Fruit fly (Drosophila melanogaster) whole organism, embryonic: ENCODE data around the gene Rpn2.

Experiments
- CG10543 ChIP-seq: fragments of 200-800 bp; sonication (Bioruptor generic); optimal IDR thresholded peaks from 3 replicates; lab custom pipeline; 2017; ENCODE audit warnings: missing biosample characterization, mild to moderate bottlenecking, missing genetic modification characterization, moderate library complexity
- CG11398 ChIP-seq: fragments of 200-800 bp; sonication (Bioruptor generic); optimal IDR thresholded peaks from 2 replicates; lab custom pipeline; 2016; ENCODE audit warnings: missing biosample characterization, missing genetic modification characterization
- CG12104 ChIP-seq: fragments of 200-800 bp; sonication (Bioruptor generic); optimal IDR thresholded peaks from 3 replicates; lab custom pipeline; 2016; ENCODE audit warnings: missing biosample characterization, missing genetic modification characterization
- CG13296 ChIP-seq: fragments of 200-800 bp; sonication (Bioruptor generic); optimal IDR thresholded peaks from 3 replicates; lab custom pipeline; 2018; ENCODE audit warnings: missing biosample characterization, mild to moderate bottlenecking, missing genetic modification characterization
- CG1529 ChIP-seq: fragments of 200-800 bp; sonication (Bioruptor generic); optimal IDR thresholded peaks from 3 replicates; lab custom pipeline; 2018; ENCODE audit warnings: missing biosample characterization, missing genetic modification characterization
- CG17385 ChIP-seq: fragments of 200-800 bp; sonication (Bioruptor generic); optimal IDR thresholded peaks from 3 replicates; lab custom pipeline; 2018; ENCODE audit warnings: missing biosample characterization, mild to moderate bottlenecking, missing genetic modification characterization
- CG17829 ChIP-seq: fragments of 200-800 bp; optimal IDR thresholded peaks from 2 replicates; lab custom pipeline; 2019; ENCODE audit warnings: missing biosample characterization, mild to moderate bottlenecking, missing genetic modification characterization, moderate library complexity
- CG17912 ChIP-seq: fragments of 200-800 bp; sonication (Bioruptor generic); optimal IDR thresholded peaks from 2 replicates; lab custom pipeline; 2018; ENCODE audit warnings: missing biosample characterization, mild to moderate bottlenecking, missing genetic modification characterization
- CG2875 ChIP-seq: fragments of 200-800 bp; sonication (Bioruptor generic); optimal IDR thresholded peaks from 2 replicates; lab custom pipeline; 2017; ENCODE audit warnings: missing biosample characterization, mild to moderate bottlenecking, missing genetic modification characterization, missing genetic modification reagents
- CG31388 ChIP-seq: fragments of 200-800 bp; sonication (Bioruptor generic); optimal IDR thresholded peaks from 2 replicates; lab custom pipeline; 2016; ENCODE audit warnings: missing biosample characterization, missing genetic modification characterization
- CG3407 ChIP-seq: fragments of 200-800 bp; sonication (Bioruptor generic); optimal IDR thresholded peaks from 2 replicates; lab custom pipeline; 2018; ENCODE audit warnings: missing biosample characterization, mild to moderate bottlenecking, missing genetic modification characterization
- CG3847 ChIP-seq: fragments of 200-800 bp; sonication (Bioruptor generic); IDR thresholded peaks from 2 replicates; pipeline ENCODE4 v1.3.6; 2022; ENCODE audit warnings: missing biosample characterization, missing genetic modification characterization
- CG4404 ChIP-seq: fragments of 200-800 bp; sonication (Bioruptor generic); IDR thresholded peaks from 2 replicates; pipeline ENCODE4 v1.3.6; 2022; ENCODE audit warnings: missing biosample characterization, missing genetic modification characterization
- CG6791 ChIP-seq: fragments of 200-800 bp; sonication (Bioruptor generic); IDR thresholded peaks from 3 replicates; pipeline ENCODE4 v1.3.6; 2022; ENCODE audit warnings: missing biosample characterization, missing genetic modification characterization; ENCODE audit not compliant: partially characterized antibody
- CG8765 ChIP-seq: fragments of 200-800 bp; sonication (Bioruptor generic); IDR thresholded peaks from 2 replicates; pipeline ENCODE4 v1.3.6; 2022; ENCODE audit warnings: missing biosample characterization, missing genetic modification characterization
- CHES-1-like ChIP-seq: fragments of 200-800 bp; sonication (Bioruptor generic); optimal IDR thresholded peaks from 2 replicates; lab custom pipeline; 2016; ENCODE audit warnings: missing biosample characterization, missing genetic modification characterization
- D19A ChIP-seq: fragments of 200-800 bp; optimal IDR thresholded peaks from 3 replicates; lab custom pipeline; 2019; ENCODE audit warnings: missing biosample characterization, mild to moderate bottlenecking, missing genetic modification characterization, moderate library complexity
- Dad ChIP-seq: fragments of 200-800 bp; sonication (Bioruptor generic); optimal IDR thresholded peaks from 3 replicates; lab custom pipeline; 2016; ENCODE audit warnings: missing biosample characterization, missing genetic modification characterization
- Dbx ChIP-seq: fragments of 200-800 bp; sonication (Bioruptor generic); IDR thresholded peaks from 3 replicates; pipeline ENCODE4 v1.3.6; 2022; ENCODE audit warnings: missing biosample characterization, missing genetic modification characterization
- HLH3B ChIP-seq: fragments of 200-800 bp; sonication (Bioruptor generic); IDR thresholded peaks from 2 replicates; pipeline ENCODE4 v1.3.6; 2022; ENCODE audit warnings: missing biosample characterization, missing genetic modification characterization
- Hr3 ChIP-seq: fragments of 200-800 bp; sonication (Bioruptor generic); optimal IDR thresholded peaks from 3 replicates; lab custom pipeline; 2016; ENCODE audit warnings: missing biosample characterization, missing genetic modification characterization
- Hr39 ChIP-seq: fragments of >200 bp; optimal IDR thresholded peaks from 2 replicates; lab custom pipeline; 2017
- Hr51 ChIP-seq, 2 experiments: fragments of 200-800 bp; sonication (Bioruptor generic); optimal IDR thresholded peaks; 2 replicates in 1 of 2; 3 replicates in 1 of 2; lab custom pipeline; 2016 to 2018; ENCODE audit warnings: missing biosample characterization in 2 of 2, missing genetic modification characterization in 2 of 2, mild to moderate bottlenecking in 1 of 2, moderate library complexity in 1 of 2
- Hsf ChIP-seq: fragments of 200-800 bp; sonication (Bioruptor generic); optimal IDR thresholded peaks from 3 replicates; lab custom pipeline; 2016; ENCODE audit warnings: missing biosample characterization, missing genetic modification characterization
- Mad ChIP-seq: fragments of 200-800 bp; sonication (Bioruptor generic); optimal IDR thresholded peaks from 2 replicates; lab custom pipeline; 2016; ENCODE audit warnings: missing biosample characterization, missing genetic modification characterization
- Oaz ChIP-seq: fragments of 200-800 bp; sonication (Bioruptor generic); IDR thresholded peaks from 2 replicates; pipeline ENCODE4 v1.3.6; 2022; ENCODE audit warnings: missing biosample characterization, missing genetic modification characterization
- Rx ChIP-seq: fragments of 200-800 bp; sonication (Bioruptor generic); IDR thresholded peaks from 2 replicates; pipeline ENCODE4 v1.3.6; 2022; ENCODE audit warnings: missing biosample characterization, missing genetic modification characterization
- Sry-δ ChIP-seq: fragments of 200-800 bp; sonication (Bioruptor generic); optimal IDR thresholded peaks from 2 replicates; lab custom pipeline; 2016; ENCODE audit warnings: missing biosample characterization, missing genetic modification characterization
- aop ChIP-seq: fragments of 200-800 bp; sonication (Bioruptor generic); IDR thresholded peaks from 2 replicates; pipeline ENCODE4 v1.3.6; 2022; ENCODE audit warnings: missing biosample characterization, missing genetic modification characterization
- bab2 ChIP-seq: fragments of 200-800 bp; sonication (Bioruptor generic); optimal IDR thresholded peaks from 2 replicates; lab custom pipeline; 2016; ENCODE audit warnings: missing biosample characterization, missing genetic modification characterization
- crp ChIP-seq, 2 experiments: fragments of 200-800 bp; sonication (Bioruptor generic); optimal IDR thresholded peaks; 2 replicates in 1 of 2; 3 replicates in 1 of 2; lab custom pipeline; 2017; ENCODE audit warnings: missing biosample characterization in 2 of 2, missing genetic modification characterization in 2 of 2, mild to moderate bottlenecking in 1 of 2, moderate library complexity in 1 of 2
- fu2 ChIP-seq: fragments of 200-800 bp; sonication (Bioruptor generic); optimal IDR thresholded peaks from 2 replicates; lab custom pipeline; 2016; ENCODE audit warnings: missing biosample characterization, missing genetic modification characterization
- gce ChIP-seq: fragments of 200-800 bp; sonication (Bioruptor generic); IDR thresholded peaks from 3 replicates; pipeline ENCODE4 v1.3.6; 2022; ENCODE audit warnings: missing biosample characterization, missing genetic modification characterization
- gem ChIP-seq: fragments of 200-800 bp; sonication (Bioruptor generic); optimal IDR thresholded peaks from 2 replicates; lab custom pipeline; 2019; ENCODE audit warnings: missing biosample characterization, mild to moderate bottlenecking, missing genetic modification characterization, moderate library complexity
- gt ChIP-seq: fragments of 200-800 bp; sonication (Bioruptor generic); IDR thresholded peaks from 2 replicates; pipeline ENCODE4 v1.3.6; 2022; ENCODE audit warnings: missing biosample characterization, missing genetic modification characterization
- hkb ChIP-seq, 2 experiments: fragments of 200-800 bp in 1 of 2; fragments of >200 bp in 1 of 2; sonication (Bioruptor generic) in 1 of 2; IDR thresholded peaks in 1 of 2; optimal IDR thresholded peaks in 1 of 2; 2 replicates each; pipeline versions ENCODE4 v1.3.6 to Lab custom; 2017 to 2022; ENCODE audit warnings: missing biosample characterization in 1 of 2, missing genetic modification characterization in 1 of 2
- kah ChIP-seq: fragments of 200-800 bp; sonication (Bioruptor generic); optimal IDR thresholded peaks from 2 replicates; lab custom pipeline; 2018; ENCODE audit warnings: missing biosample characterization, mild to moderate bottlenecking, missing genetic modification characterization
- klu ChIP-seq: fragments of 200-800 bp; sonication (Bioruptor generic); IDR thresholded peaks from 2 replicates; pipeline ENCODE4 v1.3.6; 2022; ENCODE audit warnings: missing biosample characterization, missing genetic modification characterization
- lmd ChIP-seq: fragments of 200-800 bp; sonication (Bioruptor generic); IDR thresholded peaks from 2 replicates; pipeline ENCODE4 v1.3.6; 2022; ENCODE audit warnings: missing biosample characterization, missing genetic modification characterization
- lov ChIP-seq, 2 experiments: fragments of 200-800 bp in 1 of 2; fragments of >200 bp in 1 of 2; sonication (Bioruptor generic) in 1 of 2; IDR thresholded peaks in 1 of 2; optimal IDR thresholded peaks in 1 of 2; 2 replicates in 1 of 2; 3 replicates in 1 of 2; pipeline versions ENCODE4 v1.3.6 to Lab custom; 2017 to 2022; ENCODE audit warnings: missing biosample characterization in 1 of 2, missing genetic modification characterization in 1 of 2
- pros ChIP-seq: fragments of 200-800 bp; sonication (Bioruptor generic); optimal IDR thresholded peaks from 3 replicates; lab custom pipeline; 2019; ENCODE audit warnings: missing biosample characterization, mild to moderate bottlenecking, missing genetic modification characterization, moderate library complexity
- run ChIP-seq: fragments of 200-800 bp; sonication (Bioruptor generic); optimal IDR thresholded peaks from 3 replicates; lab custom pipeline; 2018; ENCODE audit warnings: missing biosample characterization, mild to moderate bottlenecking, missing genetic modification characterization
- salm ChIP-seq: fragments of 200-800 bp; sonication (Bioruptor generic); optimal IDR thresholded peaks from 2 replicates; lab custom pipeline; 2018; ENCODE audit warnings: missing biosample characterization, mild to moderate bottlenecking, missing genetic modification characterization
- slbo ChIP-seq: fragments of 200-800 bp; sonication (Bioruptor generic); IDR thresholded peaks from 2 replicates; pipeline ENCODE4 v1.3.6; 2022; ENCODE audit warnings: missing biosample characterization, missing genetic modification characterization
- stwl ChIP-seq: fragments of 200-800 bp; sonication (Bioruptor generic); optimal IDR thresholded peaks from 3 replicates; lab custom pipeline; 2018; ENCODE audit warnings: missing biosample characterization, mild to moderate bottlenecking, missing genetic modification characterization, moderate library complexity
- tgo ChIP-seq: fragments of 200-800 bp; sonication (Bioruptor generic); IDR thresholded peaks from 3 replicates; pipeline ENCODE4 v1.3.6; 2022; ENCODE audit warnings: missing biosample characterization, missing genetic modification characterization
- tna ChIP-seq: fragments of 200-800 bp; sonication (Bioruptor generic); IDR thresholded peaks from 2 replicates; pipeline ENCODE4 v1.3.6; 2022; ENCODE audit warnings: missing biosample characterization, missing genetic modification characterization; ENCODE audit not compliant: partially characterized antibody
- unpg ChIP-seq: fragments of 200-800 bp; sonication (Bioruptor generic); optimal IDR thresholded peaks from 3 replicates; lab custom pipeline; 2018; ENCODE audit warnings: missing biosample characterization, mild to moderate bottlenecking, missing genetic modification characterization, moderate library complexity
- yki ChIP-seq: fragments of >200 bp; optimal IDR thresholded peaks from 3 replicates; lab custom pipeline; 2018

Gene Rpn2

DNA sequence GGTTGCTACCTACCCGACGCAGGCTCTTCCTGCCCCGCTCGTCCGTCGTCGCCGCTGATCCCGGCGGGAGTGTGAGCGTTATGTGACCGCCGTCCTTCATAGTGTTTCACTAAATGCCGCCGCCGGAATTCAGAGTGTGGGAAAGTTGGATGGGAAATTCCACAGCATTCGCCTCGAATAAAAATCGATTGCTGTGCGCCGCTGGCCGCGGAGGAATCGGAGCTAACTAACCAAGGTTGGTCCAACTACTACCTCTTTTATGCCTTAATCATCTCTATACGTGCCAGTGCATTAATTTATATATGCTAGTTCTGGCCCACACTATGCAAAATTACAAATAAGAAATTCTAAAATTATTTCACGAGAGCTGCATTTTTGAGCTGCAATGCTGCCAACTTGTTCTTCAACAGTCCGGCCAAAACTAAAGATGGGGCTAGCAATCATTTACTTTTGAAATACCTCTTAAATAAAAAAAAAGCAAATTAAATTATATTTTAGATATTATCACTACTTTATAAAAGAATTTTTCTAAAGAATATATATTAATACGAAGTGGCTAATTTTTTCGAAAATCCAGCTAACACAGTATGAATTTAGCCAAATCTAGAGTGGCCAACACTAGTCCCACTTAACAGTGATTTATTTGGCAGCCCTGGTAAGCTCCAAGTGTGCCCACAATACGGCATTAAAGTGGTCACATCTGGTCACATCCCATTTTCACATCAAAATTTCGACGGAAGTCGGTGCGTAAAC is 40.8 kb upstream of the Rpn2 start, which contains the start of the genes alpha-Man-Ib and Pdhb (continued):
- TF ChIP-seq Dbx (GFP tag; lab: Robert Waterston, UW) (peak; percentile 88), salm (tag; lab: Kevin White, UChicago) (peak; percentile 48), bab2 (peak; percentile 49), klu (peak; percentile 76), Dad (peak; percentile 25), CG1529 (GFP tag; lab: Kevin White, UChicago) (no peak), CG13296 (GFP tag; lab: Kevin White, UChicago) (peak; percentile 50), CG2875 (peak; percentile 24), CG3847 (GFP tag; lab: Robert Waterston, UW) (peak; percentile 93), CG4404 (peak; percentile 83), slbo (GFP tag; lab: Robert Waterston, UW) (peak; percentile 94), lmd (GFP tag; lab: Robert Waterston, UW) (peak; percentile 82), tna (GFP tag; lab: Robert Waterston, UW) (no peak), Mad (peak; percentile 44), gt (GFP tag; lab: Robert Waterston, UW) (peak; percentile 32; the same call in 1 of the 2 replicates), gce (GFP tag; lab: Robert Waterston, UW) (no peak), CHES-1-like (GFP tag; lab: Kevin White, UChicago) (peak; percentile 19), Hr51 (GFP tag; optimal IDR thresholded peaks at IDR 0.05; lab: Kevin White, UChicago) (peak in 1 of 2 experiments; percentile 60), aop (GFP tag; lab: Robert Waterston, UW) (no peak), CG31388 (GFP tag; lab: Kevin White, UChicago) (peak; percentile 25), crp (GFP tag; optimal IDR thresholded peaks at IDR 0.05; lab: Kevin White, UChicago) (peak in 1 of 2 experiments; percentile 47), hkb (optimal IDR thresholded peaks at IDR 0.05; lab: Kevin White, UChicago) (peak; percentile 75), hkb (GFP tag; IDR thresholded peaks at IDR 0.05; lab: Robert Waterston, UW) (peak; percentile 69), fu2 (GFP tag; lab: Kevin White, UChicago) (peak; percentile 15), Hr3 (GFP tag; lab: Kevin White, UChicago) (peak; percentile 89), tgo (GFP tag; lab: Robert Waterston, UW) (peak; percentile 83), run (tag; lab: Kevin White, UChicago) (no peak), CG17385 (GFP tag; lab: Kevin White, UChicago) (peak; percentile 64), unpg (GFP tag; lab: Kevin White, UChicago) (peak; percentile 76), stwl (tag; lab: Kevin White, UChicago) (peak; percentile 63), D19A (tag; lab: Kevin White, UChicago) (no peak), Sry-δ (GFP tag; lab: Kevin White, UChicago) (peak; percentile 64), Oaz (GFP tag; lab: Robert Waterston, UW) (peak; percentile 59; the same call in 1 of the 2 replicates), CG8765 (peak; percentile 71), Rx (GFP tag; lab: Robert Waterston, UW) (peak; percentile 44), yki (lab: Kevin White, UChicago) (no peak), CG17912 (GFP tag; lab: Kevin White, UChicago) (peak; percentile 54), kah (GFP tag; lab: Kevin White, UChicago) (no peak), lov (optimal IDR thresholded peaks at IDR 0.05; lab: Kevin White, UChicago) (no peak), lov (GFP tag; IDR thresholded peaks at IDR 0.05; lab: Robert Waterston, UW) (peak; percentile 77; the same call in 1 of the 3 replicates), Hsf (peak; percentile 61), HLH3B (GFP tag; lab: Robert Waterston, UW) (peak; percentile 70; the same call in 1 of the 2 replicates), pros (GFP tag; lab: Kevin White, UChicago) (no peak), CG17829 (tag; lab: Kevin White, UChicago) (peak; percentile 80), gem (tag; lab: Kevin White, UChicago) (peak; percentile 89), CG10543 (GFP tag; lab: Kevin White, UChicago) (peak; percentile 87), CG11398 (GFP tag; lab: Kevin White, UChicago) (no peak), CG6791 (GFP tag; lab: Robert Waterston, UW) (no peak), CG3407 (GFP tag; lab: Kevin White, UChicago) (peak; percentile 40), Hr39 (lab: Kevin White, UChicago) (no peak), CG12104 (GFP tag; lab: Kevin White, UChicago) (peak; percentile 72)
